Fruit fly (Drosophila melanogaster) whole organism: ENCODE results near the gene Hnf4.

Source experiments
- CG8478 ChIP-seq: fragments of >200 bp; optimal IDR thresholded peaks from 2 replicates; lab custom pipeline; 2018; ENCODE audit warnings: inconsistent platforms
- Dll ChIP-seq: fragments of >200 bp; optimal IDR thresholded peaks from 2 replicates; lab custom pipeline; 2017
- EcR ChIP-seq, 2 experiments: fragments of >200 bp; optimal IDR thresholded peaks; 2 replicates each; lab custom pipeline; 2017; ENCODE audit warnings: missing biosample characterization in 2 of 2, missing genetic modification characterization in 2 of 2, missing genetic modification reagents in 2 of 2
- pan ChIP-seq: fragments of >200 bp; optimal IDR thresholded peaks from 2 replicates; lab custom pipeline; 2017
- psq ChIP-seq: fragments of >200 bp; optimal IDR thresholded peaks from 2 replicates; lab custom pipeline; 2017
- usp ChIP-seq: fragments of >200 bp; optimal IDR thresholded peaks from 2 replicates; lab custom pipeline; 2017; ENCODE audit warnings: missing biosample characterization, missing genetic modification characterization, mixed read lengths

The Hnf4 gene

DNA sequence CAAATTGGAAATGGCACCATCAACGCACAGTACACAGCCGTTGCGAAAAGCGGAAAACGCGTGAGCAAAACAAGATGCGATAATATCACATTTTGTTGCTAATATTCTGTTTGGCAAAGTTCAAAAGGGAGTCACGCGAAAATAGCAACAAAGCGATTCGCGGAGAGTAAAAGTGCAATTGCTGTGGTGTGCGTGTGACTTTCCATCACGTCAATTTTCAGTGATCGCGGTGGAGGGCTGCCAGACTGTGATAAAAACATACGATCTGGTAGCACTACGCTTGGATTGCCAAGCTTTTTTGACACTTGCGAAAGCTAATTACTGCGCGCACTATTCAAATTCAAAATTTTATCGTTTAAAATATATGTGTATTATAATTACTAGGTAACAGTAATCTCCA, at the start of gene Hnf4:
TSS of gene Hnf4 (minus strand) at position 199 of the 400 bp plus-strand sequence.
- no peak for TF ChIP-seq CG8478 (lab: Kevin White, UChicago)
- no peak for TF ChIP-seq usp
- no peak for TF ChIP-seq pan (lab: Kevin White, UChicago)
- no peak for TF ChIP-seq psq (lab: Kevin White, UChicago)

DNA sequence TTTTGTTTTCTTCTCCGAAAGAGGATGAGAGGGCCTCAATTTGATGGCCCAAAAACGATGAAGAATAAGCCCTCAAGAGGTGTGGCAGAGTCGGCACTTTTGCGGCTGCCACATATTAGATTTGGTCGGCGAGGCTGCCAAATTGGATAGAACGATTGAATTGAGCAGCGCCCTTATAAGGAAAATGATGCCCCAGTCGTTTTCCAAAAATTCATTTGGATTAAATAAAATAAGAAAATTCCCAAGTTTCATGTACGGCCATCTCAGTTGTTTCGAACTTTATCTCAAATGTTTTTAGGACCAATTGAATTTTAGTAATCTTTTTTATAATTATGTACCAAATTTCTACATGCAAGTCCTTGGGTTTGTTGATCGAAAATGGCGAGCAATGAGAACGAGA, 42.6 kb upstream of the Hnf4 start, which contains the start of the genes CG45307 and CG12438:
TSS of gene CG45307 (minus strand) at position 101 of the 400 bp plus-strand sequence.
TSS of gene CG12438 (plus strand) at position 264 of the 400 bp plus-strand sequence.
- TF ChIP-seq CG8478 (lab: Kevin White, UChicago) (no peak), Dll (no peak), usp (no peak)

DNA sequence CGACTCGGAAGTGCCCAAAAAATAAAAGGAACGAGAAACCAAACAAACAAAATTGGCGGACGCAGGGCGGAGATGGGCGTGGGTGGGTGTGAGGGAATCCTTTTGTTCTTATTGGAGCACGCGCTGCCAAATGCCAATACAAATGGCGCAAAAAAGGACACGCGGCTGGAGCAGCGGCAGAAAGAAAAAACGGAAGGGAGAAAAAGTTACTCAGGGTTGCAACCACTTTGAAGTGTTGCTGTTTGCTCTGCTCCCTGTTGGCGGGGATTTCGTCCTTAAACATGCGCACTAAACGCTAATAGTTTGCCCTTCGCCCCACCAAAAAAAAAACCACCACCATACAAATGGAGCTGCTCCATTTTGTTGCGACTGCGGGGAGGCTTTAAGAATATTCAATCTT, 38.1 kb upstream of the Hnf4 start:
- TF ChIP-seq psq (lab: Kevin White, UChicago) (no peak), EcR (GFP tag; optimal IDR thresholded peaks at IDR 0.05; lab: Kevin White, UChicago) (no peak), usp (no peak), Dll (no peak), pan (lab: Kevin White, UChicago) (no peak), CG8478 (lab: Kevin White, UChicago) (no peak)

DNA sequence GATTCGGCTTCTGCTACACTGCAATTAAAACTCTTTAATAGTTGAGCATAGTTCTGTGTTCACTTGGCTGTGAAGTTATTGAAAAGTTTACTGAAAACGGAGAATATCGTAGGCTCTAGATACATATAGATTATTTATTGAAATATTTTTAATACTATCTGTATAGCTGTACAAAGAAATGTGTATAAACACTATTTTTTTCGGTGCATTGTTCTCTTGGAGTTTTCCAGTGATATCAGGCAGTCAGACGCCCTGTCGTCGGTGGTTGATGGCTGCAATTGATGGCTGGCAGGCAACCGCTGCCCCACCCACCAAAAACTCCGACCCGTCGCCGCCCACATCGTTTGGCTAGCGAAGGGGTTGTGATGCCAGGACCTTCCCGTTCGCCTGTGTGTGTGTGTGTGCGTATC, 36.9 kb upstream of the Hnf4 start:
- TF ChIP-seq EcR (GFP tag; optimal IDR thresholded peaks at IDR 0.05; lab: Kevin White, UChicago) (no peak), pan (lab: Kevin White, UChicago) (no peak), psq (lab: Kevin White, UChicago) (no peak), CG8478 (lab: Kevin White, UChicago) (no peak), Dll (no peak), usp (no peak)

DNA sequence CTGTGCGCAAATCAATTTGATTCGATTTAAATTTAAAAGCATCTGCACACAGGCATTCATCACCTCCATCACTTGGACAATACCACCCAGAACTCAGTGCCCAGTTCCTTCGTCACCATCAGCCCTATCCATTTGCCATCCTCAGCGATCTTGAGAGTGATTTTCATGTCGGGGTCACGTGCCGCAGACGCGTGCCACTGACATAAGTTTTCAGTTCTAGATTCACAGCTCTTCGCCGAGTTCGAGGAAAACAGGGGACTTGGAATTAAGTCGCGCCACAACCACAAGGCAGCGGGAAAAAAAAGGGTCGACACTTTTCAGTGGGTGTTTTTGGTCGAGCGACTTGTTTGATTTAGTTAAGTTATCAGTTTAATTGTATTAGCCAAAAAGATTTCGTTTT, 33.7 kb upstream of the Hnf4 start:
- TF ChIP-seq pan (lab: Kevin White, UChicago) (no peak), Dll (no peak), psq (lab: Kevin White, UChicago) (no peak), EcR (GFP tag; optimal IDR thresholded peaks at IDR 0.05; lab: Kevin White, UChicago) (no peak), CG8478 (lab: Kevin White, UChicago) (no peak), usp (no peak)

DNA sequence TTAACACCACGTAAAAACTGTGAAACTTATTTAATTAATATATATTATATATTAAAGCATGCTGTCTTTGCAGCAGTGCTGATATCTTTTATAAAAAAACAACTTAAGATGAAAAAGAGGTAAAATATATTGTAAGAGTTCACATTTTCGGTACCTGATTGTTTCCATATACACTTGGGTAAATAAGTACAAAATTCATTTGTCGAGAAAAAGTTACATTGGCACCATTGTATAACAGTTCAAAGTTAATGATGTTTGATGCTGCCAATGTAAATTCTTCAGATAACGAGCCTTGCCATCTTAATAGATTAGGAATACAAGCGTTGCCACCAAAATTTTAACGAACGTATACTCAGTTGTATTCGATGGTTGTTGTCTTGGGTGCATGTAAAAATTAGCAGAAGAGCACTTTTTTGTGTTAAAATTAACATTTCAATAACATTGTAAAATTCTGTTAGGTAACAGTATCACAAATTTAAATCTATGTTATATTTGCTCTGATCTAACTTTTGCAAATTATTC, 31.4 kb upstream of the Hnf4 start:
- TF ChIP-seq Dll (no peak), usp (no peak), pan (lab: Kevin White, UChicago) (no peak), psq (lab: Kevin White, UChicago) (no peak), CG8478 (lab: Kevin White, UChicago) (no peak), EcR (GFP tag; optimal IDR thresholded peaks at IDR 0.05; lab: Kevin White, UChicago) (no peak)

DNA sequence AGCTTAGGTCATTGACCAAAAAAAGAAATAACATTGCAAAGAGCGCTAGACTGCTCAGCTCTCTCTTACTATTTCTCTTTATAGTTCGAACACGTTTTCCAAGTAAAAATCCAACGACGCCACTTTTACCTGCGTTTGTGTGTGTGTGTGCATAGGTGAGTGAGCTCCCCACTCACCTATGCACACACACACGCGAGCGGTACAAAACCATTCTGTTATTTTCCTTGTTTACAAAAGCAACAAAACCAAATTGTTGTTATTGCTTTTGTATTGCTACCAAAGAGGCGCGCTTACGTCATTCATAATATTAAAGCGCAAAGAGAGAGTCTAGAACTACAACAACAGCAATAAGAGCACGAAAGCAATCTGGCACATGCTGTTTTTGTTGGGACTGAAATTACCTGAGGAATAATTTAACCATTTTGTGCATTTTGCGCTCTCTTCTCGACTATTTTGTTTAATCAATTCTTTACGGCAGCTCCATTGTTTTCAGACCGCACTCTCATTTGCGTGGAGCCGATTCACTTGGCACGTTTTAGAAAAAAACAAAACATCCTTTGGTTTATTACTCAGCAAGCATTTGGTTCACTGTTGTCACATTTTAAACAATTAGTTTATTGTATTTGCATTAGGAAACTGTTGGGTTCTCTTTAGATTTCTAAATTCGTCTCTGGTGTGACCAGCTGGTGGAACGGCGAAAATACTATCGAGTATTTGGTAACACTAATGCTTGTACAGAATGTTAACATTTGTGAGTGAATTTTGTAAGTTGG, 30.8 kb upstream of the Hnf4 start, which contains the start of gene raw:
TSS of gene raw (minus strand) at position 677 of the 773 bp plus-strand sequence.
- TF ChIP-seq EcR (GFP tag; optimal IDR thresholded peaks at IDR 0.05; lab: Kevin White, UChicago), result peak; percentile 20 to 87
- no peak for TF ChIP-seq usp

DNA sequence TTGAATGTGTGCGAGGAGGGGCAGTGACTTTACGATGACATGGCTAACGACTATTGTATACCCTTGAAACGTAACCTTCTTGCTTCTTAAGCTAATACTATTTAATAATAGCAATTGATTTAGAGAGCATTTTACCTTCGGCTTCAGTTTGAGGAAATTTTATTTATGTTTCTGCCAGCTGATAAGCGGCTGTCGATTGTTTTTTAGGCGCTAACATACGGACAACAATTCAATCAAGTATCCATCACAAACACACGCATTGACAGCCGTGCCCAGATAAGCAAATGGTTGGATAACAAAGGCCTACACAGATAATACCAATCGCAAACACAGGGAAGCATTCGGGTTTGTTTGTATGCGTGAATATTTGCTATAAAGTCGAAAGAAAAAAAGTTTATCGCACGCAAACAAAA, 28.8 kb upstream of the Hnf4 start:
- TF ChIP-seq CG8478 (lab: Kevin White, UChicago) (no peak), psq (lab: Kevin White, UChicago) (no peak), usp (no peak), EcR (GFP tag; optimal IDR thresholded peaks at IDR 0.05; lab: Kevin White, UChicago) (no peak), pan (lab: Kevin White, UChicago) (no peak), Dll (no peak)

DNA sequence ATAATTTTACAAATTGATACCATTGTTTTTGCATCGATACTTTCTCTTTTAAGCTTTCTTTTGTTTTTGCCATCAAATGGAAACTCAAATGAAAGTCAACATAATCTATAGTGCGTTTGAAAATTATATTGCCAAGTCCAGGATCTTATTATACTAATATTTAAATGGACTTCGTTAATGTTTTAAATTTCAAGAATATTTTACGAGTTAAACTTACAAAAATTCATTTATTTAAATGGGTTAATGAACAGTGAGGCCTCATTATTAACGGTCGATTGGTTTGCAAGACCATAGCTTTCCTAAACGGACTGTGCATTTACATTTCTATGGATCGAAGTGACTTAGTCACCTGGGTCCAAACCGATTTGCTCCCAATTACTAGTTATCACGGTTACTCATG, 27.0 kb upstream of the Hnf4 start:
- no peak for TF ChIP-seq CG8478 (lab: Kevin White, UChicago)
- no peak for TF ChIP-seq usp
- TF ChIP-seq psq (lab: Kevin White, UChicago), result no peak
- TF ChIP-seq EcR (GFP tag; optimal IDR thresholded peaks at IDR 0.05; lab: Kevin White, UChicago), result no peak
- TF ChIP-seq pan (lab: Kevin White, UChicago), result no peak
- no peak for TF ChIP-seq Dll

DNA sequence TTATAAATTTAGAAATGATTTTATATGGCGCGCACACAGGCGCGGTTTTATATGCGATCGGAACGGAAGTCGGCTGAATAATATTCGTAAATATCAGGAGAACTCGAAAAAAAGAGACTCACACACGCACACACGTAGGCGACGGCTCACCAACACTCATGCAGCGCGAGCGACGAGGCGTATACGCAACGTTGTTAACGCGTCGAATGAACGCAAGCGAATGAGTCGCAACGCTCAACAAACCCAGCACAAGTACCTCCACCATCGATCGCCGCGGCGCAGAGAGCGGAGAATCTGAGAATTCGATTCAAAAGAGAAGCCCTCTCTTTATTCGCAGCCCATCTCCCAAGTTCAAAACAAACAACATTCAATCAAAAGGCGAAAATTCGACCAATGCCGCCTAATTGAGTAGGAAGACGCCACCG, 26.2 kb upstream of the Hnf4 start:
- TF ChIP-seq psq (lab: Kevin White, UChicago), result no peak
- no peak for TF ChIP-seq usp
- no peak for TF ChIP-seq Dll
- no peak for TF ChIP-seq CG8478 (lab: Kevin White, UChicago)
- TF ChIP-seq pan (lab: Kevin White, UChicago), result no peak
- peak in 1 of 2 experiments; percentile 16 for TF ChIP-seq EcR (GFP tag; optimal IDR thresholded peaks at IDR 0.05; lab: Kevin White, UChicago)

DNA sequence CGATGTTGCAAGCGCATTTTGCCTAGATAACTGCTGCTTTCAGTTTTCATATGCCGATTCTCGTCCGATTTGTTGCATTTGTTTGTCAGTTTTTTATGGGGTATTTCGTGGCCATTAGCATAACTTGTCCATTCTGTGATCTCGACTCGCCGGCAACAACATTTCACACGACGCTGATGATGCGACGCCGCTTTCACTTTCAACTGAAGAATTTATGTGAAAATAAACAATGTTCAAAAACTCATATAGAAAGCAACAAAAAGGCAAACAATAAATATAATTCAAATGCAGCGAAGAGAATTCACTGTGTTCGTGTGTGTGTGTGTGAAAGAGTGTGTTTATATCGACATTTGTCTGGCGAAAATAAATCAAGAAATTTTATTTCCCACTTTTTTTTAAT, 25.6 kb upstream of the Hnf4 start:
- TF ChIP-seq EcR (GFP tag; optimal IDR thresholded peaks at IDR 0.05; lab: Kevin White, UChicago) (no peak), psq (lab: Kevin White, UChicago) (no peak), usp (no peak), Dll (no peak)

DNA sequence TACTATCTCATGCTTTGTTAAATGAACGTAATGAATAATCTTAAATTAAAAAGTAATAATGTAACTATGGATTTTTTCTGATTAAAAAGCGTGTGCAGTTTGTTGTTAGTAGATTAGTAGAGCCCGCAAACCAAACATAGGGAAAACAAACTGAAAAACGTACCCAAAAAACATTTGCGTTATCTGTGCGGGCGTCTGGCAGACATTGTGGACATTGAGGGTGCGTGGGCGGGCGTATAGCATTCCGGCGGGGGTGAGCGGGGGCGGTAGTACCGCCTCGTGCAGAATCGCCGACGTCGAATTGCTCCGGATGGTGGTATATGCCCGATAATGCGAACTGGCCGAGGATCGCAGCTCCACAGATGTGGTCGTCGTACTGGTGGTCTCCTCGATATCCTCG, 24.9 kb upstream of the Hnf4 start:
- no peak for TF ChIP-seq EcR (GFP tag; optimal IDR thresholded peaks at IDR 0.05; lab: Kevin White, UChicago)
- no peak for TF ChIP-seq Dll
- TF ChIP-seq psq (lab: Kevin White, UChicago), result no peak
- TF ChIP-seq usp, result no peak
- TF ChIP-seq CG8478 (lab: Kevin White, UChicago), result no peak
- no peak for TF ChIP-seq pan (lab: Kevin White, UChicago)

DNA sequence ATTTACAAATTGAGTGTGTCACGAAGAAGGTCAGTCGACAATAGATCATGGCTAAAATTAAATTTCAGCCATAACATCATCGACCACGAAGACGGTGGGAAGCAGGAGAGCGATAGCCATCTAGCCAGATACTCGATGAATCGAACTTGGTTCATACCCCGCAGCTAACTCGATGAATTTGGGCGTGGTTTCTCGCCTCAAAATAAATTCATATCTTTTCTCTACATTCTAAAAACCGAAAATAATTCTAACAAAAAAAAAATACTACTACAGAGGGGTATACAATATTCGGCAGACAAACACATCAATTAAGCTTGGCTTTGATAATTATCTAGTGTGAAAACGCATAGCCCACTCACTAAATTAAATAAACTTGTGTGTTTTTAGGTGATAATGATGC, 23.3 kb upstream of the Hnf4 start:
- TF ChIP-seq pan (lab: Kevin White, UChicago), result no peak
- TF ChIP-seq Dll, result no peak
- no peak for TF ChIP-seq usp
- TF ChIP-seq EcR (GFP tag; optimal IDR thresholded peaks at IDR 0.05; lab: Kevin White, UChicago), result no peak
- TF ChIP-seq CG8478 (lab: Kevin White, UChicago), result no peak
- no peak for TF ChIP-seq psq (lab: Kevin White, UChicago)
